Fruit fly (Drosophila melanogaster) whole organism, prepupa: Measurements from ENCODE around the gene CG14615.

Experiments used
- Blimp-1 ChIP-seq: fragments of 200-800 bp; sonication (Bioruptor generic); optimal IDR thresholded peaks from 3 replicates; lab custom pipeline; 2017; ENCODE audit warnings: missing biosample characterization, missing genetic modification characterization, mild to moderate bottlenecking, moderate library complexity, missing genetic modification reagents
- CG10631 ChIP-seq: fragments of 200-800 bp; sonication (Bioruptor generic); optimal IDR thresholded peaks from 2 replicates; lab custom pipeline; 2016; ENCODE audit warnings: missing biosample characterization, missing genetic modification characterization
- CG10669 ChIP-seq: fragments of 200-800 bp; sonication (Bioruptor generic); optimal IDR thresholded peaks from 3 replicates; lab custom pipeline; 2018; ENCODE audit warnings: missing biosample characterization, mild to moderate bottlenecking, missing genetic modification characterization, moderate library complexity
- CG11762 ChIP-seq: fragments of 200-800 bp; sonication (Bioruptor generic); optimal IDR thresholded peaks from 3 replicates; lab custom pipeline; 2016; ENCODE audit warnings: missing biosample characterization, missing genetic modification characterization; ENCODE audit not compliant: insufficient read depth
- CG15336 ChIP-seq: fragments of 200-800 bp; sonication (Bioruptor generic); IDR thresholded peaks from 2 replicates; pipeline ENCODE4 v1.3.6; 2022; ENCODE audit warnings: missing biosample characterization, missing genetic modification characterization
- CG1621 ChIP-seq: fragments of 200-800 bp; sonication (Bioruptor generic); optimal IDR thresholded peaks from 3 replicates; lab custom pipeline; 2018; ENCODE audit warnings: missing biosample characterization, mild to moderate bottlenecking, missing genetic modification characterization
- CG16779 ChIP-seq: fragments of 200-800 bp; sonication (Bioruptor generic); optimal IDR thresholded peaks from 3 replicates; lab custom pipeline; 2017; ENCODE audit warnings: missing biosample characterization, mild to moderate bottlenecking, missing genetic modification characterization
- CG31627 ChIP-seq: fragments of 200-800 bp; sonication (Bioruptor generic); optimal IDR thresholded peaks from 3 replicates; lab custom pipeline; 2016; ENCODE audit warnings: missing biosample characterization, missing genetic modification characterization
- CG32006 ChIP-seq: fragments of 200-800 bp; sonication (Bioruptor generic); optimal IDR thresholded peaks from 3 replicates; lab custom pipeline; 2017; ENCODE audit warnings: missing biosample characterization, mild to moderate bottlenecking, missing genetic modification characterization
- CG34406 ChIP-seq: fragments of 200-800 bp; sonication (Bioruptor generic); optimal IDR thresholded peaks from 3 replicates; lab custom pipeline; 2016; ENCODE audit warnings: missing biosample characterization, missing genetic modification characterization
- CG3919 ChIP-seq: fragments of 200-800 bp; sonication (Bioruptor generic); optimal IDR thresholded peaks from 3 replicates; lab custom pipeline; 2016; ENCODE audit warnings: missing biosample characterization, missing genetic modification characterization
- CG6163 ChIP-seq: fragments of 200-800 bp; sonication (Bioruptor generic); IDR thresholded peaks from 3 replicates; pipeline ENCODE4 v1.3.6; 2022; ENCODE audit warnings: missing biosample characterization, missing genetic modification characterization
- CG6276 ChIP-seq: fragments of 200-800 bp; sonication (Bioruptor generic); optimal IDR thresholded peaks from 2 replicates; lab custom pipeline; 2017; ENCODE audit warnings: missing biosample characterization, mild to moderate bottlenecking, missing genetic modification characterization
- CG6808 ChIP-seq: fragments of 200-800 bp; sonication (Bioruptor generic); optimal IDR thresholded peaks from 3 replicates; lab custom pipeline; 2017; ENCODE audit warnings: missing biosample characterization, missing genetic modification characterization, mild to moderate bottlenecking, moderate library complexity, missing genetic modification reagents
- CG6854 ChIP-seq: fragments of 200-800 bp; sonication (Bioruptor generic); optimal IDR thresholded peaks from 2 replicates; lab custom pipeline; 2017; ENCODE audit warnings: missing biosample characterization, mild to moderate bottlenecking, missing genetic modification characterization
- CG7368 ChIP-seq: fragments of 200-800 bp; sonication (Bioruptor generic); optimal IDR thresholded peaks from 3 replicates; lab custom pipeline; 2016; ENCODE audit warnings: missing biosample characterization, missing genetic modification characterization
- CG8119 ChIP-seq: fragments of 200-800 bp; sonication (Bioruptor generic); IDR thresholded peaks from 3 replicates; pipeline ENCODE4 v1.3.6; 2022; ENCODE audit warnings: missing biosample characterization, missing genetic modification characterization
- CG8319 ChIP-seq: fragments of 200-800 bp; sonication (Bioruptor generic); optimal IDR thresholded peaks from 3 replicates; lab custom pipeline; 2016; ENCODE audit warnings: missing biosample characterization, missing genetic modification characterization
- CG8632 ChIP-seq: fragments of 200-800 bp; sonication (Bioruptor generic); optimal IDR thresholded peaks from 3 replicates; lab custom pipeline; 2016; ENCODE audit warnings: missing biosample characterization, missing genetic modification characterization
- Eip75B ChIP-seq: fragments of 200-800 bp; sonication (Bioruptor generic); optimal IDR thresholded peaks from 3 replicates; lab custom pipeline; 2016; ENCODE audit warnings: missing biosample characterization, missing genetic modification characterization
- Eip78C ChIP-seq: fragments of 200-800 bp; sonication (Bioruptor generic); peaks from one replicate; lab custom pipeline; 2016; ENCODE audit warnings: missing biosample characterization, missing genetic modification characterization
- Eip93F ChIP-seq: fragments of 200-800 bp; sonication (Bioruptor generic); optimal IDR thresholded peaks from 2 replicates; lab custom pipeline; 2016; ENCODE audit warnings: missing biosample characterization, mild to moderate bottlenecking, missing genetic modification characterization
- Ets21C ChIP-seq: fragments of 200-800 bp; sonication (Bioruptor generic); optimal IDR thresholded peaks from 3 replicates; lab custom pipeline; 2016; ENCODE audit warnings: missing biosample characterization, missing genetic modification characterization
- Ets96B ChIP-seq: fragments of 200-800 bp; optimal IDR thresholded peaks from 2 replicates; lab custom pipeline; 2019; ENCODE audit warnings: missing biosample characterization, mild to moderate bottlenecking, missing genetic modification characterization, moderate library complexity
- Gug ChIP-seq: fragments of 200-800 bp; sonication (Bioruptor generic); IDR thresholded peaks from 2 replicates; pipeline ENCODE4 v1.3.6; 2022; ENCODE audit warnings: missing biosample characterization, missing genetic modification characterization
- Lpt ChIP-seq: fragments of 200-800 bp; sonication (Bioruptor generic); optimal IDR thresholded peaks from 3 replicates; lab custom pipeline; 2016; ENCODE audit warnings: missing biosample characterization, missing genetic modification characterization
- Met ChIP-seq: fragments of 200-800 bp; sonication (Bioruptor generic); optimal IDR thresholded peaks from 3 replicates; lab custom pipeline; 2016; ENCODE audit warnings: missing biosample characterization, missing genetic modification characterization
- OdsH ChIP-seq: fragments of 200-800 bp; sonication (Bioruptor generic); optimal IDR thresholded peaks from 3 replicates; lab custom pipeline; 2016; ENCODE audit warnings: missing biosample characterization, missing genetic modification characterization
- Smox ChIP-seq: fragments of 200-800 bp; sonication (Bioruptor generic); optimal IDR thresholded peaks from 3 replicates; lab custom pipeline; 2016; ENCODE audit warnings: missing biosample characterization, missing genetic modification characterization
- Sox102F ChIP-seq: fragments of 200-800 bp; sonication (Bioruptor generic); optimal IDR thresholded peaks from 2 replicates; lab custom pipeline; 2016; ENCODE audit warnings: missing biosample characterization, mild to moderate bottlenecking, missing genetic modification characterization
- achi ChIP-seq: fragments of 200-800 bp; sonication (Bioruptor generic); optimal IDR thresholded peaks from 3 replicates; lab custom pipeline; 2016; ENCODE audit warnings: missing biosample characterization, missing genetic modification characterization
- acj6 ChIP-seq: fragments of 200-800 bp; sonication (Bioruptor generic); optimal IDR thresholded peaks from 3 replicates; lab custom pipeline; 2016; ENCODE audit warnings: missing biosample characterization, missing genetic modification characterization
- eg ChIP-seq: fragments of 200-800 bp; sonication (Bioruptor generic); IDR thresholded peaks from 3 replicates; pipeline ENCODE4 v1.3.6; 2022; ENCODE audit warnings: missing biosample characterization, missing genetic modification characterization
- esn ChIP-seq: fragments of 200-800 bp; sonication (Bioruptor generic); optimal IDR thresholded peaks from 2 replicates; lab custom pipeline; 2016; ENCODE audit warnings: missing biosample characterization, mild to moderate bottlenecking, missing genetic modification characterization, moderate library complexity
- fkh ChIP-seq: fragments of 200-800 bp; sonication (Bioruptor generic); optimal IDR thresholded peaks from 3 replicates; lab custom pipeline; 2017; ENCODE audit warnings: missing biosample characterization, mild to moderate bottlenecking, missing genetic modification characterization, moderate library complexity
- lz ChIP-seq: fragments of 200-800 bp; sonication (Bioruptor generic); optimal IDR thresholded peaks from 3 replicates; lab custom pipeline; 2016; ENCODE audit warnings: missing biosample characterization, missing genetic modification characterization
- net ChIP-seq: fragments of 200-800 bp; sonication (Bioruptor generic); optimal IDR thresholded peaks from 3 replicates; lab custom pipeline; 2016; ENCODE audit warnings: missing biosample characterization, missing genetic modification characterization
- salr ChIP-seq, 2 experiments: fragments of 200-800 bp; sonication (Bioruptor generic); optimal IDR thresholded peaks; 3 replicates each; lab custom pipeline; 2016 to 2018; ENCODE audit warnings: missing biosample characterization in 2 of 2, missing genetic modification characterization in 2 of 2, mild to moderate bottlenecking in 1 of 2
- spab ChIP-seq: fragments of 200-800 bp; sonication (Bioruptor generic); optimal IDR thresholded peaks from 2 replicates; lab custom pipeline; 2017; ENCODE audit warnings: missing biosample characterization, mild to moderate bottlenecking, missing genetic modification characterization, missing genetic modification reagents
- ss ChIP-seq, 2 experiments: fragments of 200-800 bp; sonication (Bioruptor generic); optimal IDR thresholded peaks; 2 replicates in 1 of 2; 3 replicates in 1 of 2; lab custom pipeline; 2017 to 2018; ENCODE audit warnings: mild to moderate bottlenecking in 2 of 2, missing biosample characterization in 2 of 2, missing genetic modification characterization in 2 of 2, moderate library complexity in 1 of 2
- svp ChIP-seq: fragments of 200-800 bp; sonication (Bioruptor generic); peaks from one replicate; lab custom pipeline; 2016; ENCODE audit warnings: missing biosample characterization, missing genetic modification characterization
- topi ChIP-seq: fragments of 200-800 bp; sonication (Bioruptor generic); optimal IDR thresholded peaks from 3 replicates; lab custom pipeline; 2016; ENCODE audit warnings: missing biosample characterization, missing genetic modification characterization

CG14615 gene

dm6 chrX:22481860-22482544 lies 32.7 kb upstream of the CG14615 start, which contains the start of the genes Cp110 and CG12576:
Cp110 (plus strand) TSS chrX:22482082.
CG12576 (minus strand) TSS chrX:22482357.
- TF ChIP-seq Ets96B (no peak), fkh (no peak), CG16779 (tag; lab: Kevin White, UChicago) (no peak), CG10631 (GFP tag; lab: Kevin White, UChicago) (peak; percentile 19), CG10669 (GFP tag; lab: Kevin White, UChicago) (no peak), CG15336 (GFP tag; lab: Robert Waterston, UW) (no peak), Eip78C (GFP tag; lab: Kevin White, UChicago) (peak; percentile 25)

- TF ChIP-seq fkh: peak; percentile 9
- TF ChIP-seq topi: no peak
- peak; percentile 45; the same call in 2 of the 3 replicates for TF ChIP-seq CG6163 (GFP tag; lab: Robert Waterston, UW)
- TF ChIP-seq CG6276: peak; percentile 23
- TF ChIP-seq eg (GFP tag; lab: Robert Waterston, UW): peak; percentile 52; the same call in 1 of the 3 replicates
- peak; percentile 51 for TF ChIP-seq CG6808 (GFP tag; lab: Kevin White, UChicago)
- TF ChIP-seq CG10669 (GFP tag; lab: Kevin White, UChicago): no peak
- TF ChIP-seq CG32006 (GFP tag; lab: Kevin White, UChicago): peak; percentile 9
- TF ChIP-seq ss (GFP tag; optimal IDR thresholded peaks at IDR 0.05; lab: Kevin White, UChicago): peak in 1 of 2 experiments; percentile 15
Observed at dm6 chrX:22481131-22481530, 31.8 kb upstream of the CG14615 start.

dm6 chrX:22480612-22481011 lies 31.3 kb upstream of the CG14615 start:
- no peak for TF ChIP-seq Eip93F (GFP tag; lab: Kevin White, UChicago)
- no peak for TF ChIP-seq CG8119 (GFP tag; lab: Robert Waterston, UW)
- no peak for TF ChIP-seq Sox102F
- TF ChIP-seq svp: peak; percentile 57
- TF ChIP-seq spab (GFP tag; lab: Kevin White, UChicago): no peak
- TF ChIP-seq lz (GFP tag; lab: Kevin White, UChicago): no peak
- 0 out of 3 replicates have a peak, but pooled peaks have one; percentile 6 for TF ChIP-seq eg (GFP tag; lab: Robert Waterston, UW)
- TF ChIP-seq CG8632: no peak
- no peak for TF ChIP-seq CG7368 (GFP tag; lab: Kevin White, UChicago)
- no peak for TF ChIP-seq CG6276
- no peak for TF ChIP-seq CG6854 (GFP tag; lab: Kevin White, UChicago)
- peak; percentile 13 for TF ChIP-seq Eip78C (GFP tag; lab: Kevin White, UChicago)
- no peak for TF ChIP-seq OdsH (GFP tag; lab: Kevin White, UChicago)
- no peak for TF ChIP-seq CG10631 (GFP tag; lab: Kevin White, UChicago)
- TF ChIP-seq topi: no peak
- TF ChIP-seq Blimp-1 (GFP tag; lab: Kevin White, UChicago): no peak
- no peak for TF ChIP-seq salr (GFP tag; optimal IDR thresholded peaks at IDR 0.05; lab: Kevin White, UChicago)
- TF ChIP-seq Gug (GFP tag; lab: Robert Waterston, UW): no peak
- TF ChIP-seq CG15336 (GFP tag; lab: Robert Waterston, UW): no peak
- no peak for TF ChIP-seq CG32006 (GFP tag; lab: Kevin White, UChicago)

dm6 chrX:22479207-22479820 lies 30.0 kb upstream of the CG14615 start:
- TF ChIP-seq CG6854 (GFP tag; lab: Kevin White, UChicago) (no peak), Eip75B (peak; percentile 72), Met (peak; percentile 82), CG11762 (GFP tag; lab: Kevin White, UChicago) (peak; percentile 28), eg (GFP tag; lab: Robert Waterston, UW) (peak; percentile 50; the same call in 1 of the 3 replicates), CG31627 (peak; percentile 63), OdsH (GFP tag; lab: Kevin White, UChicago) (peak; percentile 69), Ets96B (peak; percentile 43), Smox (peak; percentile 66), Eip93F (GFP tag; lab: Kevin White, UChicago) (no peak), CG1621 (tag; lab: Kevin White, UChicago) (peak; percentile 3), esn (GFP tag; lab: Kevin White, UChicago) (peak; percentile 81), CG8119 (GFP tag; lab: Robert Waterston, UW) (peak; percentile 77), achi (GFP tag; lab: Kevin White, UChicago) (peak; percentile 67), net (GFP tag; lab: Kevin White, UChicago) (peak; percentile 59), CG34406 (GFP tag; lab: Kevin White, UChicago) (peak; percentile 68), acj6 (GFP tag; lab: Kevin White, UChicago) (peak; percentile 63), CG3919 (GFP tag; lab: Kevin White, UChicago) (peak; percentile 68), Lpt (GFP tag; lab: Kevin White, UChicago) (peak; percentile 35), Ets21C (peak; percentile 34), lz (GFP tag; lab: Kevin White, UChicago) (peak; percentile 78), CG8319 (GFP tag; lab: Kevin White, UChicago) (peak; percentile 42), Gug (GFP tag; lab: Robert Waterston, UW) (peak; percentile 32; the same call in 1 of the 2 replicates)
